Fruit fly (Drosophila melanogaster) whole organism: Measurements from ENCODE around the gene cmpy.

Experiments used
- CG8478 ChIP-seq: fragments of >200 bp; optimal IDR thresholded peaks from 2 replicates; lab custom pipeline; 2018; ENCODE audit warnings: inconsistent platforms
- Dll ChIP-seq: fragments of >200 bp; optimal IDR thresholded peaks from 2 replicates; lab custom pipeline; 2017
- EcR ChIP-seq, 2 experiments: fragments of >200 bp; optimal IDR thresholded peaks; 2 replicates each; lab custom pipeline; 2017; ENCODE audit warnings: missing biosample characterization in 2 of 2, missing genetic modification characterization in 2 of 2, missing genetic modification reagents in 2 of 2
- pan ChIP-seq: fragments of >200 bp; optimal IDR thresholded peaks from 2 replicates; lab custom pipeline; 2017
- psq ChIP-seq: fragments of >200 bp; optimal IDR thresholded peaks from 2 replicates; lab custom pipeline; 2017
- usp ChIP-seq: fragments of >200 bp; optimal IDR thresholded peaks from 2 replicates; lab custom pipeline; 2017; ENCODE audit warnings: missing biosample characterization, missing genetic modification characterization, mixed read lengths

cmpy gene

dm6 chr3L:20719100-20719499, at the start of gene cmpy:
TSS of gene cmpy (minus strand) at chr3L:20719200.
- TF ChIP-seq Dll (lab: Kevin White, UChicago) (no peak), usp (no peak), CG8478 (no peak), pan (lab: Kevin White, UChicago) (no peak), EcR (GFP tag; optimal IDR thresholded peaks at IDR 0.05; lab: Kevin White, UChicago) (no peak), psq (lab: Kevin White, UChicago) (no peak)

- TF ChIP-seq psq (lab: Kevin White, UChicago) = no peak
- TF ChIP-seq CG8478 = no peak
- no peak for TF ChIP-seq usp
- no peak for TF ChIP-seq Dll (lab: Kevin White, UChicago)
- no peak for TF ChIP-seq pan (lab: Kevin White, UChicago)
- TF ChIP-seq EcR (GFP tag; optimal IDR thresholded peaks at IDR 0.05; lab: Kevin White, UChicago) = no peak
Measured at dm6 chr3L:20767227-20767626, 48.2 kb upstream of the cmpy start.

DNA sequence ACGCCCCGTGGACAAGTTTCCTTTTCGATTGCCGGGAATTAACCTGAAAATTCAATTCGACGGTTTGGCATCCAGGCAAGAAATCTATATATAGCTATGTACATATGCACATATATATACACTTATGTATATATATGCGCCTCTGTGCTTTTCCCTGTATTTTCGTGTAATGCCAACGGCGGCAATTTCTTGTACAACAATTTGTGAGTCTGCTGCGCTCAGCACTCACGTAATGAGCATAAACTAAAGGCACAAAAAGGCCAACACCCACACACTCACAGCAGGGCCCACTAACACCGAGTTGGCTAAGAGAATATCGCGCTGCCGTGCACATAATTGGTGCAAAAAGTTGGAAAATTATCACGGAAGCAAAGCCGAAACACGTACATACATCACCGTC, 42.5 kb upstream of the cmpy start:
- TF ChIP-seq CG8478 (no peak), psq (lab: Kevin White, UChicago) (no peak)

DNA sequence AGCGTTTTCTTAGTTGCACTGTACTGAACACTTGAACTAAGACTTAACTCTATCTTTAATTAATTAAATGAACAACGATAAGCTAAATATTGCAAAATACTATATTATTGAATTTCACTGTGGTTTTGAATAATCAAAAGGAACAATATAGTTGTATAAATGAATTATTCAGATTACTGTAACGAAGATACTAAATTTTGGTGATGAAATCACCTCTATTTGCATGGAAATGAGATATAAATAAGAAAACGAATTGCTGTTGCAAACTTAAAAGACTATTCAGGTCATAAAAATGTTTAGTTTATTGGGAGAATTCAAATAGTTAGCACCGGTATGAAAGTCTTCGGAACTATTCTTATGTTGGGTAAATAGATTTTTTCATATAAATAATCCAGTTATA, 39.6 kb upstream of the cmpy start, which contains the start of gene CG43251:
Gene CG43251, plus strand, starts transcription at position 301 of the 400 bp plus-strand sequence.
- TF ChIP-seq usp (no peak), CG8478 (no peak), psq (lab: Kevin White, UChicago) (no peak), pan (lab: Kevin White, UChicago) (no peak)

dm6 chr3L:20755585-20755984, 36.6 kb upstream of the cmpy start, which contains the start of gene CG33912:
TSS of gene CG33912 (minus strand) at chr3L:20755685.
- TF ChIP-seq CG8478 = no peak

- TF ChIP-seq pan (lab: Kevin White, UChicago) = no peak
- no peak for TF ChIP-seq Dll (lab: Kevin White, UChicago)
- TF ChIP-seq usp = no peak
- no peak for TF ChIP-seq EcR (GFP tag; optimal IDR thresholded peaks at IDR 0.05; lab: Kevin White, UChicago)
- no peak for TF ChIP-seq psq (lab: Kevin White, UChicago)
- no peak for TF ChIP-seq CG8478
Measured at dm6 chr3L:20752964-20753363, 34.0 kb upstream of the cmpy start.

DNA sequence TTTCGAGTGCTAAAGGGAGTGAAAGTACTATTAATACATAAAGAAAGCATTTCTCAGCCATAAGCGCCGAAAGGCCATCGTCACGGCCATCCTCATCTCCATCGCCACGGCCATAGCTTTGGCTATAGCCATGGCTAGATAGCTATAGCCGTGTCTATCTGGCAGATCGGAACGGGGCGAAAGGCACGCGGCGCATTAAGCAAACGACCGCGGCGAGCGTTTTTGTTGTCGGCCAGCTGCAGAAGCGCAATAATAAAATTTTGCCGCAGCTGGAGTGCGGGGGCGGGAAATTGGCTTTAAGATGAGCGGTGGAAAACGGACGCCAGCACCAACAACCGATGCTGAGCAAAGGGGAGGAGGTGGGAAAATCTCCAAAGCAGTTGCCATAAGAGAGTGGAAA, 31.4 kb upstream of the cmpy start:
- TF ChIP-seq usp (no peak), EcR (GFP tag; optimal IDR thresholded peaks at IDR 0.05; lab: Kevin White, UChicago) (no peak), Dll (lab: Kevin White, UChicago) (no peak), pan (lab: Kevin White, UChicago) (no peak)

dm6 chr3L:20748577-20748976, 29.6 kb upstream of the cmpy start:
- TF ChIP-seq usp (no peak), psq (lab: Kevin White, UChicago) (no peak), CG8478 (no peak), pan (lab: Kevin White, UChicago) (no peak), Dll (lab: Kevin White, UChicago) (no peak), EcR (GFP tag; optimal IDR thresholded peaks at IDR 0.05; lab: Kevin White, UChicago) (no peak)

DNA sequence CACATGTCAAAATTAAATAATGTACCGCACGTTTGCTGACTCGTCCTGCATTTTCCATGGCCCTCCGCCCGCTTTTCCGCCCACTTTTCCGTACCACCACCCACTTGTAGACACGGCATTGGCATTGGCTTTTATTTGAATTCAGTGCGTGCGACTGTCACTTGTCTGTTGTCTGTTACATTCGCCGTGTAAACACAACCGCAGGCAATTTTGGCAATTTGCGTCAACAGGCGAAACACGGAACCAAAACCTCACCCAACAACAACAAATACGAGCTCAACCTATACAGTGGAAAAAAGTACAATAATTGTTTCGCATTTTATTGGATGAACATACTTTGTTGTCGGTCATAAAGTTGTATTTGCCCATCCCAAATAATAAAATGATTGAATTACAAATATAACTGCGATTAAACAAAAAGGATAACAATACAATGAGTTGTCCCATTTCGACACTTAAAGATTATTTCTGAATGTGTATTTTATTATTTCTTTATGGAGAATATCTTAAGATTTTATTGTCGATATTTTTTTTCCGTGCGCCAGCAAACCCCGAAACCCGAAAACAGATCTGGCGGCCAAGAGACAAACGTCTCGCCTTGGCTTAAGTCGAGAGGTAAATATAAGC, 28.4 kb upstream of the cmpy start:
- TF ChIP-seq pan (lab: Kevin White, UChicago) (no peak), psq (lab: Kevin White, UChicago) (no peak), Dll (lab: Kevin White, UChicago) (no peak)

dm6 chr3L:20739414-20739813, 20.4 kb upstream of the cmpy start, which contains the start of gene Gr77a:
TSS of gene Gr77a (minus strand) at chr3L:20739430.
- no peak for TF ChIP-seq Dll (lab: Kevin White, UChicago)
- no peak for TF ChIP-seq psq (lab: Kevin White, UChicago)
- no peak for TF ChIP-seq usp
- TF ChIP-seq EcR (GFP tag; optimal IDR thresholded peaks at IDR 0.05; lab: Kevin White, UChicago) = no peak
- no peak for TF ChIP-seq pan (lab: Kevin White, UChicago)
- no peak for TF ChIP-seq CG8478

dm6 chr3L:20737346-20737745, 18.3 kb upstream of the cmpy start:
- TF ChIP-seq usp (no peak), Dll (lab: Kevin White, UChicago) (no peak), EcR (GFP tag; optimal IDR thresholded peaks at IDR 0.05; lab: Kevin White, UChicago) (no peak), pan (lab: Kevin White, UChicago) (no peak), CG8478 (no peak), psq (lab: Kevin White, UChicago) (no peak)

DNA sequence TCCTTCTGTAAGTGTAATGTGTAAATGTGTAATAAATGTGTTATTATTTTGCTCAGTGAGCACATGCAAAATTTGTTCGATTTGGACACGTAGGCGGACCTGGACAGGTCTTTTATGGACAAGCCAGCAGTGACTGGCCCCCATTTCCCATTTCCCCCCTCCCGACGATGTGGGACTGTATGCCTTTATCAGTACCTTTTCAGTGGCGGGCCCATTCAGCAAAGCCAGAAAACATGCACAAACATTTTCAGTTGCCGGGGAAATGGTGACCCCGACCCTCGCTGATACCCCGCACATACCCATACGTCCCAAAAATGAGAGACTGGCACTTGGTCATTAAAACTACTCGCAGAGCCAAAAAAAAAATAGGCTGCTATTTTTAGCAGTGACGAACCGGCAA, 17.3 kb upstream of the cmpy start:
- TF ChIP-seq Dll (lab: Kevin White, UChicago) (no peak), CG8478 (no peak), usp (no peak), pan (lab: Kevin White, UChicago) (no peak), EcR (GFP tag; optimal IDR thresholded peaks at IDR 0.05; lab: Kevin White, UChicago) (no peak), psq (lab: Kevin White, UChicago) (no peak)

- no peak for TF ChIP-seq CG8478
Measured at dm6 chr3L:20734258-20734624, 15.2 kb upstream of the cmpy start.
